Worm (Caenorhabditis elegans) whole organism, young adult: ENCODE measurements around the gene C04E6.7.

Experiments used
- dox-1 ChIP-seq: fragments of 200-800 bp; sonication (Bioruptor generic); IDR thresholded peaks from 2 replicates; pipeline ENCODE4 v1.3.6; 2022; ENCODE audit warnings: missing genetic modification reagents, missing genetic modification characterization, missing compliant biosample characterization
- efl-1 ChIP-seq: fragments of 150-350 bp; optimal IDR thresholded peaks from 2 replicates; lab custom pipeline; 2014; ENCODE audit warnings: missing biosample characterization, missing genetic modification reagents, missing genetic modification characterization

DNA sequence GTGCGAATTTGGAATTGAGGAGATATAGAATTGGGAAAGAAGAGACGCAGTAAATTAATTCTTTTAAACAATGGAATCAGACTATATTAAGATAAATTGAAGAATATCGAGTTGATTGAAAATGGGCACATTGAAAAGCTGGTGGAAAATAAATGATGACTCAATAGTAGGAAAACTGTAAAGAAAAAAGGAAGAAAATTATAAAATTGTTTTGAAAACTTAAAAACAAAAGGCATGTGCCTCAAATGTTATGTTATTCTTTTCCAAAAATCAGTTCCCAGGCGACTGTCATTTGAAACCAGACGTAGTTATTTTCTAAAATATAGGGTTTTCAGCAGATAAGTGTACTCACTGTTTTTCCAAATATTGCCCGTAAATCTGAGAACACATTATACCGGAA lies 26.8 kb downstream of the C04E6.7 start, which contains the start of gene C04E6.12:
- no peak for TF ChIP-seq dox-1
- TF ChIP-seq efl-1 (GFP tag; lab: Kevin White, UChicago) = no peak
